Fruit fly (Drosophila melanogaster): Measurements from ENCODE around the gene CG3176.

The CG3176 gene

DNA sequence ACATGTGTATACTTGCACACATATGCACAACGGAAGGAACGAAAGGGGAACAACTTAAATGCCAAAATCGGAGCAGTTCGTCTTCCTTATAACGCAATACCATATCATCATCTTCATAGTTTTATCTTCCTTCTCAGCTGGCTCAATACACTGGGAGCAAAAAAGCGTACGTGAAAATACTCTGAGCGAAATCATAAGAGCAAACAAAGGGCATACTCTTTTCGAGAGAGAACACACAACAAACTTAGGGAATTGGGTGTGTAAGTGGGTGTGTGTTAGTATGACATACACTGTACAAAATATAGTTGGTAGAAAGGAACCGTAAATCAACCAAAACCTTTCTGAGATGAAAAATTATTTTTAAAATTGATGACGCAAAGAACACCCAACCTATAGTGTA lies 30.9 kb downstream of the CG3176 start:
- TF ChIP-seq CG1620 (GFP tag; optimal IDR thresholded peaks at IDR 0.05) (no peak), Hr96 (GFP tag; optimal IDR thresholded peaks at IDR 0.05) (no peak), bab1 (GFP tag; optimal IDR thresholded peaks at IDR 0.05) (no peak)

- TF ChIP-seq CG7045 (GFP tag; optimal IDR thresholded peaks at IDR 0.05) (no peak), toe (GFP tag; optimal IDR thresholded peaks at IDR 0.05) (no peak), Crg-1 (GFP tag; optimal IDR thresholded peaks at IDR 0.05) (no peak), Hr96 (GFP tag; optimal IDR thresholded peaks at IDR 0.05) (no peak), pad (GFP tag; optimal IDR thresholded peaks at IDR 0.05) (no peak), CG33017 (tag; optimal IDR thresholded peaks at IDR 0.05) (no peak), Mnt (GFP tag; optimal IDR thresholded peaks at IDR 0.05) (no peak), CG5204 (GFP tag; optimal IDR thresholded peaks at IDR 0.05) (no peak), kay (GFP tag; ENCODE audit: borderline replicate concordance) (no peak), tj (GFP tag; optimal IDR thresholded peaks at IDR 0.05) (no peak), cic (GFP tag; optimal IDR thresholded peaks at IDR 0.05) (no peak), bab1 (GFP tag; optimal IDR thresholded peaks at IDR 0.05) (no peak), cnc (optimal IDR thresholded peaks at IDR 0.05) (no peak), CG14711 (tag; optimal IDR thresholded peaks at IDR 0.05) (no peak), CG12768 (GFP tag; optimal IDR thresholded peaks at IDR 0.05) (no peak), Clk (GFP tag; optimal IDR thresholded peaks at IDR 0.05) (no peak), CG11617 (GFP tag; optimal IDR thresholded peaks at IDR 0.05) (no peak), ovo (GFP tag; optimal IDR thresholded peaks at IDR 0.05) (no peak)
These were observed 34.0 kb downstream of the CG3176 start for dm6 chrX:515676-516075.

DNA sequence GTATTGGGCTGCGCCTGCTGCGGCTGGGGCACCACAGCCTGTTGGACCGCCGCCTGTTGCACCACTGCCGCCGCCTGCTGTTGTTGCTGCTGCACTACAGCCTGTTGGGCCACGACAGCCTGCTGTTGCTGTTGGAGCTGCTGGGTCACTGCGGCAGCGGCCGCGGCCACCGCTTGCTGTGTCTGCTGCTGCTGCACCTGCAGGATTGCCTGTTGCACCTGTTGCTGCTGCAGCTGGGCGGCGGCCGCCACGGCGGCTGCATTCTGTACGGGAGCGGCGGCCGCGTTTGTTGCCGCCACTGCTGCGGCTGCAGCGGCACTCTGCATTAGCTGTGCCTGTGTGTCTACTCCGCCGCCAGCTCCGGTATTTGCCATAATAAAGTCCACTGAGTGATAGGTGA lies 37.2 kb downstream of the CG3176 start:
- TF ChIP-seq pad (GFP tag; optimal IDR thresholded peaks at IDR 0.05) (no peak), CG1620 (GFP tag; optimal IDR thresholded peaks at IDR 0.05) (no peak), CG12768 (GFP tag; optimal IDR thresholded peaks at IDR 0.05) (no peak), tj (GFP tag; optimal IDR thresholded peaks at IDR 0.05) (no peak), ovo (GFP tag; optimal IDR thresholded peaks at IDR 0.05) (no peak), kay (GFP tag; ENCODE audit: borderline replicate concordance) (no peak), Clk (GFP tag; optimal IDR thresholded peaks at IDR 0.05) (no peak), CG33017 (tag; optimal IDR thresholded peaks at IDR 0.05) (no peak), CG14711 (tag; optimal IDR thresholded peaks at IDR 0.05) (no peak), CG7045 (GFP tag; optimal IDR thresholded peaks at IDR 0.05) (no peak), toe (GFP tag; optimal IDR thresholded peaks at IDR 0.05) (no peak), CG11617 (GFP tag; optimal IDR thresholded peaks at IDR 0.05) (no peak), Crg-1 (GFP tag; optimal IDR thresholded peaks at IDR 0.05) (no peak), cic (GFP tag; optimal IDR thresholded peaks at IDR 0.05) (no peak), CG5204 (GFP tag; optimal IDR thresholded peaks at IDR 0.05) (no peak), Mnt (GFP tag; optimal IDR thresholded peaks at IDR 0.05) (no peak), cnc (optimal IDR thresholded peaks at IDR 0.05) (no peak), bab1 (GFP tag; optimal IDR thresholded peaks at IDR 0.05) (no peak), Hr96 (GFP tag; optimal IDR thresholded peaks at IDR 0.05) (no peak)

DNA sequence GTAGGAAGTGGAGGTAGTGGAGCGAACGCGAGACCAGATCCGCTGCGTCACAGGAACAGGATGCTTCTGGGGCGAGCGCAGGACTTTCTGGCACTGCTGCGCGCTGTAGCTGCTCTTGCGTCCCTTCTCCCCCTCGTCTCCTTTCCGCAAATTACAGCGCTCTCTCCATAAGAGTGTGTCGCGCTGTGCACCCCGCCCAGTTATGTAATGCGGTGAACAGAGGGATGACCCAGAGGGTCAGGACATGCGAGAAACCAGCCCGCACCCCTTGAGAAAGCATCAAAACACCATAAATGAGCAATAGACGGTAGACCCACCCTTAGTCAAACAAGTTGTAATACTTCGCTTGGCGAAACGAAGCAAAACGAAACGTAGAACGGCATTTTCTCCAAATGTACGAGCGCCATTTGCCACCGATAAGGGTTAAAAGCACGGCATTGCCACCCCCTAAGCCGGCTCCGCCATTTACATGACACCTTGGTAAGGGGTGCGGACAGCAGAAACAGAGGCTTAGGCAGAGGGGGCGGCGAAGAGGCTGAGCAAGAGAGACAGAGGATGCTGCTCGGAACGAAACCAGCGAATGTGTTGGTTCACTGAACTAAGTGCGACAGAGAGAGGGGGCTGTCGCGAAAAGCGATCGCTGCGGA lies 38.7 kb downstream of the CG3176 start:
- no peak for TF ChIP-seq bab1 (GFP tag; optimal IDR thresholded peaks at IDR 0.05)
- no peak for TF ChIP-seq Clk (GFP tag; optimal IDR thresholded peaks at IDR 0.05)
- no peak for TF ChIP-seq pad (GFP tag; optimal IDR thresholded peaks at IDR 0.05)
- TF ChIP-seq CG14711 (tag; optimal IDR thresholded peaks at IDR 0.05): no peak
- no peak for TF ChIP-seq kay (GFP tag; ENCODE audit: borderline replicate concordance)
- TF ChIP-seq tj (GFP tag; optimal IDR thresholded peaks at IDR 0.05): no peak
- no peak for TF ChIP-seq CG33017 (tag; optimal IDR thresholded peaks at IDR 0.05)

DNA sequence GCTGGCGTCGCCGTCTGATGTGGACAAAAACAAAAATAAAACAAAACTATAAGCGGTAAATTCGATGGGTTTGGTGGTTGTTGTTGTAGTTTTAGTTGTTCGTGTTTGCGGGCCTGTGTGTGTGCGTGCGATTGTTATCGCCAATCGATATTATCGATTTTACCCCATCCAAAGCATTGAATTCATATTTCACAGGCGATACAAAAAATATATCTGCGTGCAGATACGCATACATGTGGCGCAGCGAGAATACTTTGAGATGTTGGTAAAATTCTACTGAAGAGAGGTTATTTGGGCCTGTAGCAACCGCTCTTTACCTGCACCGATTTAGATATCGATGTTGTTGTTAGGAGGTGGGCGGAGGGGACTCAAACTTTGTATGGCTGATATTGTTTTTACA lies 40.0 kb downstream of the CG3176 start:
- no peak for TF ChIP-seq bab1 (GFP tag; optimal IDR thresholded peaks at IDR 0.05)
- no peak for TF ChIP-seq CG12768 (GFP tag; optimal IDR thresholded peaks at IDR 0.05)
- TF ChIP-seq pad (GFP tag; optimal IDR thresholded peaks at IDR 0.05): no peak
- no peak for TF ChIP-seq kay (GFP tag; ENCODE audit: borderline replicate concordance)
- no peak for TF ChIP-seq Clk (GFP tag; optimal IDR thresholded peaks at IDR 0.05)
- TF ChIP-seq CG5204 (GFP tag; optimal IDR thresholded peaks at IDR 0.05): no peak

dm6 chrX:522357-523043 lies 40.8 kb downstream of the CG3176 start:
- peak; percentile 83 for TF ChIP-seq CG33017 (tag; optimal IDR thresholded peaks at IDR 0.05)
- TF ChIP-seq bab1 (GFP tag; optimal IDR thresholded peaks at IDR 0.05): peak; percentile 81
- peak; percentile 81 for TF ChIP-seq CG12768 (GFP tag; optimal IDR thresholded peaks at IDR 0.05)
- TF ChIP-seq CG5204 (GFP tag; optimal IDR thresholded peaks at IDR 0.05): peak; percentile 90
- peak; percentile 90 for TF ChIP-seq Mnt (GFP tag; optimal IDR thresholded peaks at IDR 0.05)
- peak; percentile 76 for TF ChIP-seq cic (GFP tag; optimal IDR thresholded peaks at IDR 0.05)
- peak; percentile 83 for TF ChIP-seq toe (GFP tag; optimal IDR thresholded peaks at IDR 0.05)
- peak; percentile 78 for TF ChIP-seq pad (GFP tag; optimal IDR thresholded peaks at IDR 0.05)
- peak; percentile 88 for TF ChIP-seq kay (GFP tag; ENCODE audit: borderline replicate concordance)
- TF ChIP-seq tj (GFP tag; optimal IDR thresholded peaks at IDR 0.05): peak; percentile 69
- TF ChIP-seq Clk (GFP tag; optimal IDR thresholded peaks at IDR 0.05): peak; percentile 48
- TF ChIP-seq cnc (optimal IDR thresholded peaks at IDR 0.05): no peak
- TF ChIP-seq CG7101 (tag; optimal IDR thresholded peaks at IDR 0.05): peak; percentile 92
- peak; percentile 79 for TF ChIP-seq CG7045 (GFP tag; optimal IDR thresholded peaks at IDR 0.05)
- peak; percentile 74 for TF ChIP-seq CG11617 (GFP tag; optimal IDR thresholded peaks at IDR 0.05)
- TF ChIP-seq CG1620 (GFP tag; optimal IDR thresholded peaks at IDR 0.05): peak; percentile 93
- peak; percentile 61 for TF ChIP-seq Crg-1 (GFP tag; optimal IDR thresholded peaks at IDR 0.05)
- peak; percentile 84 for TF ChIP-seq CG14711 (tag; optimal IDR thresholded peaks at IDR 0.05)
- peak; percentile 95 for TF ChIP-seq Hr96 (GFP tag; optimal IDR thresholded peaks at IDR 0.05)
- TF ChIP-seq ovo (GFP tag; optimal IDR thresholded peaks at IDR 0.05): peak; percentile 83
